Fruit fly (Drosophila melanogaster) whole organism, wandering third instar larva: ENCODE measurements around the gene CG9547.
A peak's percentile ranks its signal among the peaks of the same experiment; 100 is the strongest.

Experiments used
- CG32264 ChIP-seq: fragments of 200-800 bp; sonication (Bioruptor generic); optimal IDR thresholded peaks from 2 replicates; lab custom pipeline; 2016; ENCODE audit warnings: missing biosample characterization, missing genetic modification characterization
- CG9705 ChIP-seq: fragments of 200-800 bp; sonication (Bioruptor generic); optimal IDR thresholded peaks from 2 replicates; lab custom pipeline; 2018; ENCODE audit warnings: missing biosample characterization, mild to moderate bottlenecking, missing genetic modification characterization
- Dif ChIP-seq: fragments of 200-275, 200-300 bp; sonication (Bioruptor generic); optimal IDR thresholded peaks from 2 replicates; lab custom pipeline; 2018; ENCODE audit warnings: missing biosample characterization, missing genetic modification characterization; ENCODE audit not compliant: partially characterized antibody
- GATAd ChIP-seq: sonication (Bioruptor generic); optimal IDR thresholded peaks from 2 replicates; lab custom pipeline; 2016; ENCODE audit warnings: missing biosample characterization, missing genetic modification characterization
- HLH106 ChIP-seq: fragments of 200-800 bp; optimal IDR thresholded peaks from 3 replicates; lab custom pipeline; 2019; ENCODE audit warnings: missing biosample characterization, mild to moderate bottlenecking, missing genetic modification characterization, moderate library complexity
- Hr83 ChIP-seq: fragments of 200-300 bp; sonication (Bioruptor generic); optimal IDR thresholded peaks from 2 replicates; lab custom pipeline; 2016; ENCODE audit warnings: missing biosample characterization, mild to moderate bottlenecking, missing genetic modification characterization, moderate library complexity; ENCODE audit not compliant: poor library complexity, severe bottlenecking
- Jra ChIP-seq: sonication (Bioruptor generic); optimal IDR thresholded peaks from 2 replicates; lab custom pipeline; 2016; ENCODE audit warnings: missing biosample characterization, missing genetic modification characterization
- Mio ChIP-seq: sonication (Bioruptor generic); optimal IDR thresholded peaks from 2 replicates; lab custom pipeline; 2016; ENCODE audit warnings: missing biosample characterization, missing genetic modification characterization
- Myc ChIP-seq: fragments of >200 bp; optimal IDR thresholded peaks from 2 replicates; lab custom pipeline; 2017
- Rel ChIP-seq, 2 experiments: fragments of 200-800 bp; sonication (Bioruptor generic) in 1 of 2; optimal IDR thresholded peaks; 2 replicates in 1 of 2; 3 replicates in 1 of 2; lab custom pipeline; 2016 to 2019; ENCODE audit warnings: mild to moderate bottlenecking in 2 of 2, missing biosample characterization in 2 of 2, missing genetic modification characterization in 2 of 2, moderate library complexity in 1 of 2
- dsf ChIP-seq: sonication (Bioruptor generic); optimal IDR thresholded peaks from 2 replicates; lab custom pipeline; 2016; ENCODE audit warnings: missing biosample characterization, missing genetic modification characterization, borderline replicate concordance
- fru ChIP-seq: fragments of 200-800 bp; sonication (Bioruptor generic); optimal IDR thresholded peaks from 3 replicates; lab custom pipeline; 2016; ENCODE audit warnings: missing biosample characterization, mild to moderate bottlenecking, missing genetic modification characterization
- rgr ChIP-seq: fragments of 200-800 bp; sonication (Bioruptor generic); optimal IDR thresholded peaks from 3 replicates; lab custom pipeline; 2016; ENCODE audit warnings: missing biosample characterization, mild to moderate bottlenecking, missing genetic modification characterization
- usp ChIP-seq: fragments of >200 bp; optimal IDR thresholded peaks from 2 replicates; lab custom pipeline; 2017; ENCODE audit warnings: missing biosample characterization, missing genetic modification characterization

Gene CG9547

DNA sequence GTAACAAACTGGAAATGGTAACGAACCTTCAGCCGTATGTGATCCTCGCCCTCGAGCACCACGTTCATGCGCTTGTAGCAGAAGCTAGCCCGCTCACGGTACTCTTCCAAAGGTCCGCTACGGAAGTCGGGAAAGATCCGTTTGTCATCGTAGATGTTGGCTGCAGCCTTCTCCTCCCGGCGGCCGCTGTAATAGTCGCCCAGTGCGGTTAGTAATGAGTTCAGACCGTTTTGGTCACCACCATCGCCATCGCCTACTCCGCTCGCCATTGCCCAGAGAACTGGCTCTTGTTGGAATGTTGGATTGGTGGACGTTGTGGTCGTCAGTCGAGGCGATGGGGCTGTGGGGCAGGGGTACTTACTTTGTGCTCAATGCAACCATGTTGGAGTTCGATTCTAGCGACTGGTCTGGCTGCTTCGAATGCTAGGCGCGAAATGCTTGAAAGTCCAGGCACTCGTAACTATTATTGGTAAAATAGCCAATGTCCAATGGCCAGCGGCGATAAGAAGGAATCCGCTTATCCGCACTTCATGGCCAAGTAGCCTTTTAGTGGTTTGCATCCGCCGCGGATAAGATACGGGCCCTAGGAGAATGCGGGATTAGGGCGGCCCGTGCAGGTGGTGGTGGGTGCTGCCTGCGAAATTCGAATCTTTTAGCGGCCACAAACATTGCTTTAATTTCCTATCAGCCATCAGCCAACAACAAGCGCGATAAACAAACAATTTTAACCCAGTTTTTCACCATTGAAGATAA, 46.6 kb downstream of the CG9547 start:
- TF ChIP-seq Rel (GFP tag; optimal IDR thresholded peaks at IDR 0.05; lab: Kevin White, UChicago) = no peak
- no peak for TF ChIP-seq Rel (tag; optimal IDR thresholded peaks at IDR 0.05; lab: Kevin White, UChicago)
- TF ChIP-seq fru = no peak
- no peak for TF ChIP-seq Myc (lab: Kevin White, UChicago)
- TF ChIP-seq usp = no peak
- TF ChIP-seq Dif (GFP tag; lab: Kevin White, UChicago) = peak; percentile 10
- TF ChIP-seq rgr = peak; percentile 16
- TF ChIP-seq CG32264 (GFP tag; lab: Kevin White, UChicago) = no peak
- TF ChIP-seq CG9705 = no peak
- TF ChIP-seq HLH106 (tag; lab: Kevin White, UChicago) = no peak
- TF ChIP-seq Hr83 = peak; percentile 58
- no peak for TF ChIP-seq GATAd (GFP tag; lab: Kevin White, UChicago)
- TF ChIP-seq dsf = no peak
- TF ChIP-seq Jra (GFP tag; lab: Kevin White, UChicago) = no peak
- no peak for TF ChIP-seq Mio (GFP tag; lab: Kevin White, UChicago)
- TF ChIP-seq, all 38 proteins: peak for 3
